Worm (Caenorhabditis elegans) whole organism, late embryonic: ENCODE results near the gene W09G12.6.

Source experiments
- ceh-6 ChIP-seq: fragments of 200-800 bp; sonication (Bioruptor generic); optimal IDR thresholded peaks from 2 replicates; lab custom pipeline; 2018; ENCODE audit warnings: mild to moderate bottlenecking, missing genetic modification characterization, missing compliant biosample characterization
- tbx-2 ChIP-seq: sonication (generic microtip); optimal IDR thresholded peaks from 2 replicates; lab custom pipeline; 2016; ENCODE audit warnings: missing genetic modification characterization, missing compliant biosample characterization

DNA sequence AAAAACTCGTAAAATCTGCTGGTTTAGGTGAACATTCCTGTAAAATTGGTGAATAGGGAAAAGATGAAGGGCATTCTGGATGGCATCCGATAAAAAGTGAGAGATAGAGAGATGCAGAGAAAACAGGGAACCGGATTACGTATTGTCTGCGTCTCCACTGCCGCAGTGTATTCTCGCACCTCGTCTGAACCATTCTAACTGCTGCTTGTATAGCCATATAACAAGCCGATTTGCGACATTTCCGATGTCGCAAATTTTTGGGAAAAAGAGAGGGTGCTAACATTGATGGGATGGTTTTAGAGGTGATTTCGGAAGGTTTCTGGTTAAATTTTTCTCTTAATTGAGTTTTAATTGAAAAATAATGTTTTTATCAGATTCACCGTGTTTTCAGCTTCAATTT, 10.5 kb upstream of the W09G12.6 start, which contains the start of gene W09G12.10:
- no peak for TF ChIP-seq ceh-6 (GFP tag; lab: Kevin White, UChicago)
- TF ChIP-seq tbx-2: no peak
